Fruit fly (Drosophila melanogaster) whole organism, embryonic: Measurements from ENCODE around the gene RpS2.

Source experiments
- Atf3 ChIP-seq: fragments of 200-800 bp; sonication (Bioruptor generic); optimal IDR thresholded peaks from 3 replicates; lab custom pipeline; 2016; ENCODE audit warnings: missing biosample characterization, missing genetic modification characterization
- Awh ChIP-seq: fragments of 200-800 bp; sonication (Bioruptor generic); IDR thresholded peaks from 2 replicates; pipeline ENCODE4, ENCODE4 v1.3.6; 2022; ENCODE audit warnings: missing biosample characterization, missing genetic modification characterization
- Bgb ChIP-seq: fragments of 200-800 bp; sonication (Bioruptor generic); IDR thresholded peaks from 2 replicates; pipeline ENCODE4 v1.3.6; 2022; ENCODE audit warnings: missing biosample characterization, missing genetic modification characterization; ENCODE audit not compliant: partially characterized antibody
- Bteb2 ChIP-seq: fragments of 200-800 bp; sonication (Bioruptor generic); optimal IDR thresholded peaks from 2 replicates; lab custom pipeline; 2016; ENCODE audit warnings: missing biosample characterization, missing genetic modification characterization
- CG10267 ChIP-seq: fragments of 200-800 bp; sonication (Bioruptor generic); optimal IDR thresholded peaks from 2 replicates; lab custom pipeline; 2018; ENCODE audit warnings: missing biosample characterization, mild to moderate bottlenecking, missing genetic modification characterization, moderate library complexity
- CG11560 ChIP-seq: fragments of 200-800 bp; sonication (Bioruptor generic); IDR thresholded peaks from 3 replicates; pipeline ENCODE4 v1.3.6; 2022; ENCODE audit warnings: missing biosample characterization, missing genetic modification characterization
- CG12155 ChIP-seq: fragments of 200-800 bp; sonication (Bioruptor generic); optimal IDR thresholded peaks from 3 replicates; lab custom pipeline; 2016; ENCODE audit warnings: missing biosample characterization, missing genetic modification characterization
- CG12942 ChIP-seq: fragments of 200-800 bp; sonication (Bioruptor generic); optimal IDR thresholded peaks from 3 replicates; lab custom pipeline; 2016; ENCODE audit warnings: missing biosample characterization, missing genetic modification characterization
- CG13287 ChIP-seq: fragments of 200-800 bp; sonication (Bioruptor generic); IDR thresholded peaks from 2 replicates; pipeline ENCODE4 v1.3.6; 2022; ENCODE audit warnings: missing biosample characterization, missing genetic modification characterization; ENCODE audit not compliant: partially characterized antibody
- CG13296 ChIP-seq: fragments of 200-800 bp; sonication (Bioruptor generic); optimal IDR thresholded peaks from 3 replicates; lab custom pipeline; 2018; ENCODE audit warnings: missing biosample characterization, mild to moderate bottlenecking, missing genetic modification characterization
- CG14050 ChIP-seq: fragments of 200-800 bp; sonication (Bioruptor generic); IDR thresholded peaks from 3 replicates; pipeline ENCODE4 v1.3.6; 2022; ENCODE audit warnings: missing biosample characterization, missing genetic modification characterization
- CG15269 ChIP-seq: fragments of 200-800 bp; sonication (Bioruptor generic); optimal IDR thresholded peaks from 2 replicates; lab custom pipeline; 2018; ENCODE audit warnings: missing biosample characterization, mild to moderate bottlenecking, missing genetic modification characterization, moderate library complexity
- CG15601 ChIP-seq: fragments of 200-800 bp; sonication (Bioruptor generic); optimal IDR thresholded peaks from 3 replicates; lab custom pipeline; 2019; ENCODE audit warnings: missing biosample characterization, mild to moderate bottlenecking, missing genetic modification characterization, moderate library complexity
- CG16863 ChIP-seq: fragments of 200-800 bp; sonication (Bioruptor generic); optimal IDR thresholded peaks from 3 replicates; lab custom pipeline; 2016; ENCODE audit warnings: missing biosample characterization, missing genetic modification characterization
- CG1792 ChIP-seq: fragments of 200-800 bp; sonication (Bioruptor generic); optimal IDR thresholded peaks from 2 replicates; lab custom pipeline; 2016; ENCODE audit warnings: missing biosample characterization, missing genetic modification characterization
- CG1832 ChIP-seq: fragments of 200-800 bp; sonication (Bioruptor generic); optimal IDR thresholded peaks from 2 replicates; lab custom pipeline; 2017; ENCODE audit warnings: missing biosample characterization, mild to moderate bottlenecking, missing genetic modification characterization, inconsistent platforms
- CG2875 ChIP-seq: fragments of 200-800 bp; sonication (Bioruptor generic); optimal IDR thresholded peaks from 2 replicates; lab custom pipeline; 2017; ENCODE audit warnings: missing biosample characterization, mild to moderate bottlenecking, missing genetic modification characterization, missing genetic modification reagents
- CG31224 ChIP-seq: fragments of 200-800 bp; sonication (Bioruptor generic); IDR thresholded peaks from 2 replicates; pipeline ENCODE4 v1.3.6; 2022; ENCODE audit warnings: missing biosample characterization, missing genetic modification characterization
- CG32532 ChIP-seq: fragments of 200-800 bp; sonication (Bioruptor generic); IDR thresholded peaks from 2 replicates; pipeline ENCODE4 v1.3.6; 2022; ENCODE audit warnings: missing biosample characterization, missing genetic modification characterization
- CG34422 ChIP-seq: fragments of 200-800 bp; sonication (Bioruptor generic); IDR thresholded peaks from 3 replicates; pipeline ENCODE4 v1.3.6; 2022; ENCODE audit warnings: missing biosample characterization, missing genetic modification characterization
- CG4707 ChIP-seq: fragments of 200-800 bp; sonication (Bioruptor generic); optimal IDR thresholded peaks from 2 replicates; lab custom pipeline; 2018; ENCODE audit warnings: missing biosample characterization, mild to moderate bottlenecking, missing genetic modification characterization, moderate library complexity
- CG5953 ChIP-seq: fragments of 200-800 bp; sonication (Bioruptor generic); IDR thresholded peaks from 2 replicates; pipeline ENCODE4 v1.3.6; 2022; ENCODE audit warnings: missing biosample characterization, missing genetic modification characterization
- CG7271 ChIP-seq: fragments of 200-800 bp; sonication (Bioruptor generic); optimal IDR thresholded peaks from 2 replicates; lab custom pipeline; 2018; ENCODE audit warnings: missing biosample characterization, mild to moderate bottlenecking, missing genetic modification characterization, moderate library complexity
- CG7928 ChIP-seq: fragments of 200-800 bp; sonication (Bioruptor generic); optimal IDR thresholded peaks from 2 replicates; lab custom pipeline; 2017; ENCODE audit warnings: missing biosample characterization, mild to moderate bottlenecking, missing genetic modification characterization
- CG8478 ChIP-seq: fragments of >200 bp; optimal IDR thresholded peaks from 2 replicates; lab custom pipeline; 2018
- CTCF ChIP-seq: fragments of 200-800 bp; sonication (Bioruptor generic); optimal IDR thresholded peaks from 2 replicates; lab custom pipeline; 2017; ENCODE audit warnings: missing biosample characterization, mild to moderate bottlenecking, missing genetic modification characterization, moderate library complexity
- CkIIα-i1 ChIP-seq: fragments of 200-800 bp; sonication (Bioruptor generic); IDR thresholded peaks from 2 replicates; pipeline ENCODE4 v1.3.6; 2022; ENCODE audit warnings: missing biosample characterization, missing genetic modification characterization
- Fer2 ChIP-seq: fragments of 200-800 bp; sonication (Bioruptor generic); optimal IDR thresholded peaks from 2 replicates; lab custom pipeline; 2018; ENCODE audit warnings: missing biosample characterization, mild to moderate bottlenecking, missing genetic modification characterization, moderate library complexity
- MESR4 ChIP-seq: fragments of 200-800 bp; sonication (Bioruptor generic); optimal IDR thresholded peaks from 2 replicates; lab custom pipeline; 2018; ENCODE audit warnings: missing biosample characterization, mild to moderate bottlenecking, missing genetic modification characterization, moderate library complexity
- MTF-1 ChIP-seq: fragments of 200-800 bp; sonication (Bioruptor generic); optimal IDR thresholded peaks from 2 replicates; lab custom pipeline; 2018; ENCODE audit warnings: missing biosample characterization, mild to moderate bottlenecking, missing genetic modification characterization, borderline replicate concordance
- Mes4 ChIP-seq: fragments of 200-800 bp; sonication (Bioruptor generic); optimal IDR thresholded peaks from 2 replicates; lab custom pipeline; 2016; ENCODE audit warnings: missing biosample characterization, missing genetic modification characterization
- Oli ChIP-seq: fragments of 200-800 bp; sonication (Bioruptor generic); optimal IDR thresholded peaks from 2 replicates; lab custom pipeline; 2018; ENCODE audit warnings: missing biosample characterization, mild to moderate bottlenecking, missing genetic modification characterization, moderate library complexity
- Sox100B ChIP-seq: fragments of 200-800 bp; sonication (Bioruptor generic); optimal IDR thresholded peaks from 3 replicates; lab custom pipeline; 2018; ENCODE audit warnings: missing biosample characterization, mild to moderate bottlenecking, missing genetic modification characterization
- YL-1 ChIP-seq: fragments of 200-800 bp; sonication (Bioruptor generic); optimal IDR thresholded peaks from 3 replicates; lab custom pipeline; 2017; ENCODE audit warnings: missing biosample characterization, mild to moderate bottlenecking, missing genetic modification characterization
- ac ChIP-seq: fragments of 200-800 bp; sonication (Bioruptor generic); optimal IDR thresholded peaks from 3 replicates; lab custom pipeline; 2017; ENCODE audit warnings: missing biosample characterization, mild to moderate bottlenecking, missing genetic modification characterization
- al ChIP-seq: fragments of 200-800 bp; sonication (Bioruptor generic); IDR thresholded peaks from 2 replicates; pipeline ENCODE4 v1.3.6; 2022; ENCODE audit warnings: missing biosample characterization, missing genetic modification characterization
- br ChIP-seq: fragments of >200 bp; optimal IDR thresholded peaks from 2 replicates; lab custom pipeline; 2017
- cas ChIP-seq: fragments of 200-800 bp; sonication (Bioruptor generic); IDR thresholded peaks from 2 replicates; pipeline ENCODE4 v1.3.6; 2022; ENCODE audit warnings: missing biosample characterization, missing genetic modification characterization
- croc ChIP-seq: fragments of 200-800 bp; sonication (Bioruptor generic); conservative IDR thresholded peaks from 3 replicates; pipeline ENCODE4 v1.3.6; 2022; ENCODE audit warnings: missing biosample characterization, missing genetic modification characterization
- da ChIP-seq: fragments of 200-800 bp; sonication (Bioruptor generic); optimal IDR thresholded peaks from 2 replicates; lab custom pipeline; 2016; ENCODE audit warnings: missing biosample characterization, missing genetic modification characterization
- dati ChIP-seq: fragments of 200-800 bp; sonication (Bioruptor generic); IDR thresholded peaks from 2 replicates; pipeline ENCODE4 v1.3.6; 2022; ENCODE audit warnings: missing biosample characterization, missing genetic modification characterization
- ems ChIP-seq: fragments of 200-800 bp; sonication (Bioruptor generic); optimal IDR thresholded peaks from 3 replicates; lab custom pipeline; 2016; ENCODE audit warnings: missing biosample characterization, missing genetic modification characterization
- esg ChIP-seq: fragments of 200-800 bp; sonication (Bioruptor generic); conservative IDR thresholded peaks from 2 replicates; pipeline ENCODE4 v1.3.6; 2022; ENCODE audit warnings: missing biosample characterization, missing genetic modification characterization
- gem ChIP-seq: fragments of 200-800 bp; sonication (Bioruptor generic); optimal IDR thresholded peaks from 2 replicates; lab custom pipeline; 2019; ENCODE audit warnings: missing biosample characterization, mild to moderate bottlenecking, missing genetic modification characterization, moderate library complexity
- insv ChIP-seq, 2 experiments: fragments of 200-800 bp; sonication (Bioruptor generic); optimal IDR thresholded peaks; 3 replicates each; lab custom pipeline; 2016 to 2018; ENCODE audit warnings: missing biosample characterization in 2 of 2, missing genetic modification characterization in 2 of 2
- knrl ChIP-seq: fragments of 200-800 bp; sonication (Bioruptor generic); IDR thresholded peaks from 3 replicates; pipeline ENCODE4 v1.3.6; 2022; ENCODE audit warnings: missing biosample characterization, missing genetic modification characterization; ENCODE audit not compliant: partially characterized antibody
- lola ChIP-seq, 3 experiments: fragments of >200 bp in 2 of 3; fragments of 200-800 bp in 1 of 3; sonication (Bioruptor generic) in 1 of 3; optimal IDR thresholded peaks; 2 replicates each; lab custom pipeline; 2017 to 2019; ENCODE audit warnings: missing biosample characterization in 3 of 3, missing genetic modification characterization in 3 of 3, mild to moderate bottlenecking in 1 of 3, moderate library complexity in 1 of 3
- onecut ChIP-seq: fragments of 200-800 bp; sonication (Bioruptor generic); IDR thresholded peaks from 2 replicates; pipeline ENCODE4 v1.3.6; 2022; ENCODE audit warnings: missing biosample characterization, missing genetic modification characterization
- rib ChIP-seq: fragments of 200-800 bp; sonication (Bioruptor generic); IDR thresholded peaks from 2 replicates; pipeline ENCODE4 v1.3.6; 2022; ENCODE audit warnings: missing biosample characterization, missing genetic modification characterization
- sens ChIP-seq: fragments of 200-800 bp; sonication (Bioruptor generic); peaks from one replicate; lab custom pipeline; 2016; ENCODE audit warnings: missing biosample characterization, missing genetic modification characterization
- sima ChIP-seq: fragments of 200-800 bp; sonication (Bioruptor generic); optimal IDR thresholded peaks from 2 replicates; lab custom pipeline; 2016; ENCODE audit warnings: missing biosample characterization, missing genetic modification characterization
- slbo ChIP-seq: fragments of 200-800 bp; sonication (Bioruptor generic); IDR thresholded peaks from 2 replicates; pipeline ENCODE4 v1.3.6; 2022; ENCODE audit warnings: missing biosample characterization, missing genetic modification characterization
- tap ChIP-seq: fragments of 200-800 bp; optimal IDR thresholded peaks from 3 replicates; lab custom pipeline; 2019; ENCODE audit warnings: missing biosample characterization, mild to moderate bottlenecking, missing genetic modification characterization, moderate library complexity

Gene RpS2

dm6 chr2L:9911783-9912182, 14.4 kb upstream of the RpS2 start (continued):
- no peak for TF ChIP-seq Fer2 (tag; lab: Kevin White, UChicago)
- TF ChIP-seq YL-1: no peak
- TF ChIP-seq insv (GFP tag; optimal IDR thresholded peaks at IDR 0.05; lab: Kevin White, UChicago): no peak
- no peak for TF ChIP-seq CG7271
- TF ChIP-seq CG14050 (GFP tag; lab: Robert Waterston, UW): no peak
- no peak for TF ChIP-seq Oli (tag; lab: Kevin White, UChicago)
- TF ChIP-seq ems (GFP tag; lab: Kevin White, UChicago): peak; percentile 9
- TF ChIP-seq Mes4: no peak
- TF ChIP-seq CG10267 (tag; lab: Kevin White, UChicago): no peak
- TF ChIP-seq MESR4 (GFP tag; lab: Kevin White, UChicago): no peak
- TF ChIP-seq cas (GFP tag; lab: Robert Waterston, UW): no peak
- peak; percentile 74 for TF ChIP-seq slbo (GFP tag; lab: Robert Waterston, UW)
- no peak for TF ChIP-seq CG1792 (GFP tag; lab: Kevin White, UChicago)
- TF ChIP-seq sima: no peak
- no peak for TF ChIP-seq CTCF (GFP tag; lab: Kevin White, UChicago)
- no peak for TF ChIP-seq rib
- no peak for TF ChIP-seq ac
- TF ChIP-seq croc (GFP tag; lab: Robert Waterston, UW): no peak
- no peak for TF ChIP-seq CG15269 (tag; lab: Kevin White, UChicago)
- no peak for TF ChIP-seq onecut (GFP tag; lab: Robert Waterston, UW)
- no peak for TF ChIP-seq MTF-1
- TF ChIP-seq Sox100B: no peak
- no peak for TF ChIP-seq CG12155
- peak; percentile 9 for TF ChIP-seq CG13296 (GFP tag; lab: Kevin White, UChicago)
- no peak for TF ChIP-seq dati (GFP tag; lab: Robert Waterston, UW)
- TF ChIP-seq CG31224 (GFP tag; lab: Robert Waterston, UW): no peak
- no peak for TF ChIP-seq CG15601 (tag; lab: Kevin White, UChicago)
- no peak for TF ChIP-seq CG12942 (GFP tag; lab: Kevin White, UChicago)
- peak; percentile 27; the same call in 1 of the 2 replicates for TF ChIP-seq CG13287
- no peak for TF ChIP-seq CG7928
- no peak for TF ChIP-seq CkIIα-i1
- TF ChIP-seq CG32532 (GFP tag; lab: Robert Waterston, UW): peak; percentile 15; the same call in 1 of the 2 replicates
- TF ChIP-seq CG11560: no peak
- no peak for TF ChIP-seq esg
- no peak for TF ChIP-seq CG16863 (GFP tag; lab: Kevin White, UChicago)
- TF ChIP-seq CG2875 (GFP tag; lab: Kevin White, UChicago): no peak
- TF ChIP-seq al (GFP tag; lab: Robert Waterston, UW): 0 out of 2 replicates have a peak, but pooled peaks have one; percentile 8
- TF ChIP-seq CG8478 (lab: Kevin White, UChicago): no peak
- TF ChIP-seq Bteb2 (GFP tag; lab: Kevin White, UChicago): no peak
- TF ChIP-seq br (lab: Kevin White, UChicago): no peak
- TF ChIP-seq Bgb (GFP tag; lab: Robert Waterston, UW): no peak
- peak; percentile 66 for TF ChIP-seq CG5953 (GFP tag; lab: Robert Waterston, UW)
- TF ChIP-seq Awh: no peak
- TF ChIP-seq CG34422 (GFP tag; lab: Robert Waterston, UW): peak; percentile 62; the same call in 1 of the 3 replicates
- TF ChIP-seq Atf3: no peak
- TF ChIP-seq sens: peak; percentile 53
- no peak for TF ChIP-seq da (GFP tag; lab: Kevin White, UChicago)
- TF ChIP-seq CG1832 (GFP tag; lab: Kevin White, UChicago): no peak
- TF ChIP-seq tap (tag; lab: Kevin White, UChicago): no peak
- no peak for TF ChIP-seq CG4707
- no peak for TF ChIP-seq lola (GFP tag; optimal IDR thresholded peaks at IDR 0.05; lab: Kevin White, UChicago)
- peak; percentile 10 for TF ChIP-seq gem (tag; lab: Kevin White, UChicago)
- TF ChIP-seq knrl (GFP tag; lab: Robert Waterston, UW): no peak
